Fruit fly (Drosophila melanogaster) whole organism, prepupa: Measurements from ENCODE around the gene topi.

Source experiments
- CG11902 ChIP-seq: fragments of 200-800 bp; sonication (Bioruptor generic); optimal IDR thresholded peaks from 3 replicates; lab custom pipeline; 2016; ENCODE audit warnings: missing biosample characterization, missing genetic modification characterization
- CG1621 ChIP-seq: fragments of 200-800 bp; sonication (Bioruptor generic); optimal IDR thresholded peaks from 3 replicates; lab custom pipeline; 2018; ENCODE audit warnings: missing biosample characterization, mild to moderate bottlenecking, missing genetic modification characterization
- CG32006 ChIP-seq: fragments of 200-800 bp; sonication (Bioruptor generic); optimal IDR thresholded peaks from 3 replicates; lab custom pipeline; 2017; ENCODE audit warnings: missing biosample characterization, mild to moderate bottlenecking, missing genetic modification characterization
- CG4318 ChIP-seq: fragments of 200-800 bp; sonication (Bioruptor generic); optimal IDR thresholded peaks from 3 replicates; lab custom pipeline; 2017; ENCODE audit warnings: missing biosample characterization, mild to moderate bottlenecking, missing genetic modification characterization
- CG6163 ChIP-seq: fragments of 200-800 bp; sonication (Bioruptor generic); IDR thresholded peaks from 3 replicates; pipeline ENCODE4 v1.3.6; 2022; ENCODE audit warnings: missing biosample characterization, missing genetic modification characterization
- Gug ChIP-seq: fragments of 200-800 bp; sonication (Bioruptor generic); IDR thresholded peaks from 2 replicates; pipeline ENCODE4 v1.3.6; 2022; ENCODE audit warnings: missing biosample characterization, missing genetic modification characterization
- Hr38 ChIP-seq: sonication (Bioruptor generic); optimal IDR thresholded peaks from 2 replicates; lab custom pipeline; 2016; ENCODE audit warnings: missing biosample characterization, missing genetic modification characterization
- Sox102F ChIP-seq: fragments of 200-800 bp; sonication (Bioruptor generic); optimal IDR thresholded peaks from 2 replicates; lab custom pipeline; 2016; ENCODE audit warnings: missing biosample characterization, mild to moderate bottlenecking, missing genetic modification characterization
- fd85E ChIP-seq: fragments of 200-800 bp; sonication (Bioruptor generic); optimal IDR thresholded peaks from 3 replicates; lab custom pipeline; 2016; ENCODE audit warnings: missing biosample characterization, missing genetic modification characterization
- lz ChIP-seq: fragments of 200-800 bp; sonication (Bioruptor generic); optimal IDR thresholded peaks from 3 replicates; lab custom pipeline; 2016; ENCODE audit warnings: missing biosample characterization, missing genetic modification characterization
- spab ChIP-seq: fragments of 200-800 bp; sonication (Bioruptor generic); optimal IDR thresholded peaks from 2 replicates; lab custom pipeline; 2017; ENCODE audit warnings: missing biosample characterization, mild to moderate bottlenecking, missing genetic modification characterization, missing genetic modification reagents
- ss ChIP-seq, 2 experiments: fragments of 200-800 bp; sonication (Bioruptor generic); optimal IDR thresholded peaks; 2 replicates in 1 of 2; 3 replicates in 1 of 2; lab custom pipeline; 2017 to 2018; ENCODE audit warnings: mild to moderate bottlenecking in 2 of 2, missing biosample characterization in 2 of 2, missing genetic modification characterization in 2 of 2, moderate library complexity in 1 of 2
- svp ChIP-seq: fragments of 200-800 bp; sonication (Bioruptor generic); peaks from one replicate; lab custom pipeline; 2016; ENCODE audit warnings: missing biosample characterization, missing genetic modification characterization

- TF ChIP-seq CG11902 (GFP tag; lab: Kevin White, UChicago) (no peak), CG1621 (tag; lab: Kevin White, UChicago) (no peak), spab (GFP tag; lab: Kevin White, UChicago) (no peak), CG6163 (no peak), ss (GFP tag; optimal IDR thresholded peaks at IDR 0.05; lab: Kevin White, UChicago) (no peak), Hr38 (GFP tag; lab: Kevin White, UChicago) (no peak), fd85E (GFP tag; lab: Kevin White, UChicago) (no peak), Sox102F (GFP tag; lab: Kevin White, UChicago) (no peak), svp (no peak), Gug (GFP tag; lab: Robert Waterston, UW) (no peak), CG4318 (GFP tag; lab: Kevin White, UChicago) (no peak), CG32006 (GFP tag; lab: Kevin White, UChicago) (no peak), lz (GFP tag; lab: Kevin White, UChicago) (no peak)
Observed at dm6 chr3R:9812447-9812846, 37.5 kb downstream of the topi start, which contains the start of gene CG8534.
